Fruit fly (Drosophila melanogaster) whole organism: ENCODE data around the gene p24-1.
A peak's percentile ranks its signal among the peaks of the same experiment; 100 is the strongest.

Experiments used
- CG8478 ChIP-seq: fragments of >200 bp; optimal IDR thresholded peaks from 2 replicates; lab custom pipeline; 2018; ENCODE audit warnings: inconsistent platforms
- Dll ChIP-seq: fragments of >200 bp; optimal IDR thresholded peaks from 2 replicates; lab custom pipeline; 2017
- EcR ChIP-seq, 2 experiments: fragments of >200 bp; optimal IDR thresholded peaks; 2 replicates each; lab custom pipeline; 2017; ENCODE audit warnings: missing biosample characterization in 2 of 2, missing genetic modification characterization in 2 of 2, missing genetic modification reagents in 2 of 2
- pan ChIP-seq: fragments of >200 bp; optimal IDR thresholded peaks from 2 replicates; lab custom pipeline; 2017
- psq ChIP-seq: fragments of >200 bp; optimal IDR thresholded peaks from 2 replicates; lab custom pipeline; 2017
- usp ChIP-seq: fragments of >200 bp; optimal IDR thresholded peaks from 2 replicates; lab custom pipeline; 2017; ENCODE audit warnings: missing biosample characterization, missing genetic modification characterization, mixed read lengths

Gene p24-1

dm6 chrX:11846049-11846718 lies 6.1 kb downstream of the p24-1 start, which contains the start of gene CG15740:
Gene CG15740, minus strand, starts transcription at chrX:11846099.
- TF ChIP-seq CG8478 (lab: Kevin White, UChicago) (no peak), psq (lab: Kevin White, UChicago) (no peak), pan (lab: Kevin White, UChicago) (no peak), usp (GFP tag; lab: Kevin White, UChicago) (no peak), EcR (GFP tag; optimal IDR thresholded peaks at IDR 0.05; lab: Kevin White, UChicago) (no peak), Dll (lab: Kevin White, UChicago) (no peak)

- no peak for TF ChIP-seq pan (lab: Kevin White, UChicago)
- TF ChIP-seq Dll (lab: Kevin White, UChicago) = no peak
- TF ChIP-seq EcR (GFP tag; optimal IDR thresholded peaks at IDR 0.05; lab: Kevin White, UChicago) = no peak
- TF ChIP-seq psq (lab: Kevin White, UChicago) = no peak
- TF ChIP-seq usp (GFP tag; lab: Kevin White, UChicago) = no peak
- no peak for TF ChIP-seq CG8478 (lab: Kevin White, UChicago)
These were observed 10.5 kb downstream of the p24-1 start for dm6 chrX:11841702-11842378.

- TF ChIP-seq EcR (GFP tag; optimal IDR thresholded peaks at IDR 0.05; lab: Kevin White, UChicago) = no peak
- no peak for TF ChIP-seq Dll (lab: Kevin White, UChicago)
These were observed 13.0 kb downstream of the p24-1 start, which contains the start of gene Cyp28c1 for dm6 chrX:11839308-11839707. Gene Cyp28c1, plus strand, starts transcription at chrX:11839608.

dm6 chrX:11837926-11838325 lies 14.4 kb downstream of the p24-1 start, which contains the start of gene CG15741:
Gene CG15741, minus strand, starts transcription at chrX:11838026.
- TF ChIP-seq Dll (lab: Kevin White, UChicago) (no peak), EcR (GFP tag; optimal IDR thresholded peaks at IDR 0.05; lab: Kevin White, UChicago) (no peak), usp (GFP tag; lab: Kevin White, UChicago) (no peak), psq (lab: Kevin White, UChicago) (no peak), CG8478 (lab: Kevin White, UChicago) (no peak), pan (lab: Kevin White, UChicago) (no peak)

- TF ChIP-seq psq (lab: Kevin White, UChicago) (no peak), CG8478 (lab: Kevin White, UChicago) (no peak), EcR (GFP tag; optimal IDR thresholded peaks at IDR 0.05; lab: Kevin White, UChicago) (no peak), pan (lab: Kevin White, UChicago) (no peak)
These were observed 23.9 kb downstream of the p24-1 start for dm6 chrX:11828336-11829007.

dm6 chrX:11823003-11823402 lies 29.3 kb downstream of the p24-1 start:
- TF ChIP-seq EcR (GFP tag; optimal IDR thresholded peaks at IDR 0.05; lab: Kevin White, UChicago) (no peak), Dll (lab: Kevin White, UChicago) (no peak), pan (lab: Kevin White, UChicago) (no peak), psq (lab: Kevin White, UChicago) (no peak), CG8478 (lab: Kevin White, UChicago) (no peak), usp (GFP tag; lab: Kevin White, UChicago) (no peak)

dm6 chrX:11821946-11822345 lies 30.4 kb downstream of the p24-1 start:
- no peak for TF ChIP-seq pan (lab: Kevin White, UChicago)
- TF ChIP-seq CG8478 (lab: Kevin White, UChicago) = no peak
- TF ChIP-seq psq (lab: Kevin White, UChicago) = no peak
- no peak for TF ChIP-seq EcR (GFP tag; optimal IDR thresholded peaks at IDR 0.05; lab: Kevin White, UChicago)
- TF ChIP-seq Dll (lab: Kevin White, UChicago) = no peak
- TF ChIP-seq usp (GFP tag; lab: Kevin White, UChicago) = no peak

dm6 chrX:11820284-11821075 lies 31.9 kb downstream of the p24-1 start:
- no peak for TF ChIP-seq psq (lab: Kevin White, UChicago)
- no peak for TF ChIP-seq CG8478 (lab: Kevin White, UChicago)
- TF ChIP-seq EcR (GFP tag; optimal IDR thresholded peaks at IDR 0.05; lab: Kevin White, UChicago) = no peak
- TF ChIP-seq usp (GFP tag; lab: Kevin White, UChicago) = no peak
- TF ChIP-seq pan (lab: Kevin White, UChicago) = no peak
- no peak for TF ChIP-seq Dll (lab: Kevin White, UChicago)

- TF ChIP-seq pan (lab: Kevin White, UChicago) (no peak), CG8478 (lab: Kevin White, UChicago) (no peak), EcR (GFP tag; optimal IDR thresholded peaks at IDR 0.05; lab: Kevin White, UChicago) (no peak)
These were observed 33.0 kb downstream of the p24-1 start for dm6 chrX:11819241-11819862.

dm6 chrX:11818767-11819089 lies 33.6 kb downstream of the p24-1 start:
- TF ChIP-seq usp (GFP tag; lab: Kevin White, UChicago) (no peak), pan (lab: Kevin White, UChicago) (no peak), EcR (GFP tag; optimal IDR thresholded peaks at IDR 0.05; lab: Kevin White, UChicago) (no peak), Dll (lab: Kevin White, UChicago) (peak; percentile 9)
